Fruit fly (Drosophila melanogaster): Measurements from ENCODE around the gene CG9213.
A peak's percentile ranks its signal among the peaks of the same experiment; 100 is the strongest.

The CG9213 gene

DNA sequence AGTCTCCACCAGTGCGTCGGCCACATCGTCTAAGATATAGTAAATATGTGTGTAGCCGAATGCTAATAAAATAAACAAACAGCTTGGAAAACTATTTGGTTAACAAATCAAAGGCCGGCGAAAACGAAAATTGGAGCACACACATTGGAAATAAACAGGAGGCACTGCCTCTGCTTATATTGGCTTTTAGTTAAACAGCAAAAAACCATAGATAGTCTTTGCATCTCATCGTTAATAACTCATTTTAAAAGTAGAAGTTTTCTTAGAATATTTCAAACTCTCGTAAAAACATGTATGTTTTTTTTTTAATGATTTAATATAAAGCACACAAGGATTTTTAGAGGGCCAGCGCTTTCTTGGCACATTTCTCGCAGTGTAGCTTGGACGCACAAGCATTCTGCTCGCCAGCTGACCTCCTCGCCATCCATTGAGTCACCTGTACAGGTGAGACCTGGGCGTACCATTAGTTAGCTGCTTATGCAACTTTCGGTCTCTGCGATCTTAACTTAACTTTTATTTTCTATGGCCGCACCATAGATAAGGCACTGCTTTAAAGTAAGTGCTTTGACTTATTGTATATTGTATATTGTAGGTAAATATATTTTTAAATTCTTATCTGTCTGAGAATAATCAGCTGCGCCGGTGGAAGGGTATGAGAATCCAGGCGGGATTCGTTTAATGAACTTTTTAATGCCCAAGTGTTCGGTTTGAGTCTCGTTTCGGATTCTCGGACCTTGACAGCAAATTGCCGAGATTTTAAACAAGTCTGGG is 17.6 kb upstream of the CG9213 start (continued):
- TF ChIP-seq CG7987 (GFP tag; optimal IDR thresholded peaks at IDR 0.05), result no peak
- peak; percentile 7 for TF ChIP-seq tx (GFP tag; optimal IDR thresholded peaks at IDR 0.05)
- TF ChIP-seq CG12391 (tag; optimal IDR thresholded peaks at IDR 0.05), result peak; percentile 51
- no peak for TF ChIP-seq crp (GFP tag; optimal IDR thresholded peaks at IDR 0.05)
- TF ChIP-seq Max (GFP tag; optimal IDR thresholded peaks at IDR 0.05), result no peak
- TF ChIP-seq Hr3 (GFP tag; optimal IDR thresholded peaks at IDR 0.05), result peak; percentile 28
- peak; percentile 18 for TF ChIP-seq dmrt11E (tag; optimal IDR thresholded peaks at IDR 0.05)
- TF ChIP-seq CG18619 (GFP tag; optimal IDR thresholded peaks at IDR 0.05), result peak; percentile 20
- TF ChIP-seq CG17359 (tag; optimal IDR thresholded peaks at IDR 0.05), result peak; percentile 58
- TF ChIP-seq sc (optimal IDR thresholded peaks at IDR 0.05), result no peak
- TF ChIP-seq sc (GFP tag; optimal IDR thresholded peaks at IDR 0.05), result no peak
- no peak for TF ChIP-seq CG4707 (GFP tag; optimal IDR thresholded peaks at IDR 0.05)
- no peak for TF ChIP-seq dati (GFP tag; IDR thresholded peaks at IDR 0.05)
- TF ChIP-seq CG4424 (GFP tag; optimal IDR thresholded peaks at IDR 0.05), result peak; percentile 2
- TF ChIP-seq CG15269 (tag; optimal IDR thresholded peaks at IDR 0.05), result peak; percentile 54
- TF ChIP-seq Oaz (GFP tag; IDR thresholded peaks at IDR 0.05), result no peak
- peak; percentile 53 for TF ChIP-seq CG13424 (tag; optimal IDR thresholded peaks at IDR 0.05)
- TF ChIP-seq CG33557 (GFP tag; optimal IDR thresholded peaks at IDR 0.05), result no peak
- TF ChIP-seq CG18476 (GFP tag; optimal IDR thresholded peaks at IDR 0.05), result no peak
- no peak for TF ChIP-seq CG8359 (GFP tag; optimal IDR thresholded peaks at IDR 0.05; ENCODE audit: borderline replicate concordance)
- TF ChIP-seq CG14667 (GFP tag; IDR thresholded peaks at IDR 0.05), result no peak
- peak; percentile 45 for TF ChIP-seq CG17385 (GFP tag; optimal IDR thresholded peaks at IDR 0.05)
- peak; percentile 45; the same call in 1 of the 2 replicates for TF ChIP-seq Awh (GFP tag; IDR thresholded peaks at IDR 0.05)
- no peak for TF ChIP-seq Mad (GFP tag; optimal IDR thresholded peaks at IDR 0.05)
- peak; percentile 1 for TF ChIP-seq Hand (GFP tag; optimal IDR thresholded peaks at IDR 0.05)
- peak; percentile 49 for TF ChIP-seq HHEX (GFP tag; optimal IDR thresholded peaks at IDR 0.05)
- no peak for TF ChIP-seq ftz-f1 (GFP tag; optimal IDR thresholded peaks at IDR 0.05)
- no peak for TF ChIP-seq slp2 (GFP tag; optimal IDR thresholded peaks at IDR 0.05)
- no peak for TF ChIP-seq CG17802 (tag; optimal IDR thresholded peaks at IDR 0.05)
- no peak for TF ChIP-seq vfl (GFP tag; optimal IDR thresholded peaks at IDR 0.05)
- no peak for TF ChIP-seq yki (optimal IDR thresholded peaks at IDR 0.05)
- no peak for TF ChIP-seq unc-4 (GFP tag; IDR thresholded peaks at IDR 0.05; ENCODE audit: partially characterized antibody)
- TF ChIP-seq Fer1 (GFP tag; optimal IDR thresholded peaks at IDR 0.05), result peak; percentile 41
- peak; percentile 9 for TF ChIP-seq gsb-n (tag; optimal IDR thresholded peaks at IDR 0.05)
- TF ChIP-seq Bteb2 (GFP tag; optimal IDR thresholded peaks at IDR 0.05), result no peak
- no peak for TF ChIP-seq Deaf1 (tag; optimal IDR thresholded peaks at IDR 0.05)
- no peak for TF ChIP-seq maf-S (GFP tag; optimal IDR thresholded peaks at IDR 0.05)
- peak; percentile 41 for TF ChIP-seq CG15696 (tag; optimal IDR thresholded peaks at IDR 0.05)
- TF ChIP-seq CG4730 (GFP tag; IDR thresholded peaks at IDR 0.05), result no peak
- no peak for TF ChIP-seq CG17186 (GFP tag; optimal IDR thresholded peaks at IDR 0.05)
- no peak for TF ChIP-seq CG17912 (GFP tag; optimal IDR thresholded peaks at IDR 0.05)
- TF ChIP-seq CG12071 (GFP tag; optimal IDR thresholded peaks at IDR 0.05), result peak; percentile 9
- peak; percentile 6 for TF ChIP-seq eyg (GFP tag; optimal IDR thresholded peaks at IDR 0.05)
- TF ChIP-seq prd (optimal IDR thresholded peaks at IDR 0.05), result no peak
- TF ChIP-seq prd (GFP tag; IDR thresholded peaks at IDR 0.05), result peak; percentile 60; the same call in 2 of the 3 replicates
- no peak for TF ChIP-seq luna (GFP tag; optimal IDR thresholded peaks at IDR 0.05)
- TF ChIP-seq CG15073 (GFP tag; optimal IDR thresholded peaks at IDR 0.05), result no peak
- no peak for TF ChIP-seq CG11695 (GFP tag; IDR thresholded peaks at IDR 0.05)
- no peak for TF ChIP-seq Nf-YA (GFP tag; IDR thresholded peaks at IDR 0.05)
- peak; percentile 19 for TF ChIP-seq CG1529 (GFP tag; optimal IDR thresholded peaks at IDR 0.05)
